Worm (Caenorhabditis elegans): ENCODE measurements around the gene C44B11.1.
A peak's percentile ranks its signal among the peaks of the same experiment; 100 is the strongest.

Gene C44B11.1

ce11 chrIII:3154968-3155367 lies at the start of gene C44B11.1:
TSS of gene C44B11.1 (plus strand) at chrIII:3155268.
- no peak for TF ChIP-seq hlh-12 (tag; optimal IDR thresholded peaks at IDR 0.05)
- TF ChIP-seq F22D6.2 (tag; optimal IDR thresholded peaks at IDR 0.05): no peak
- TF ChIP-seq pha-4 (tag; optimal IDR thresholded peaks at IDR 0.05): no peak
- no peak for TF ChIP-seq aptf-3 (GFP tag; IDR thresholded peaks at IDR 0.05)
- no peak for TF ChIP-seq lin-54 (GFP tag; optimal IDR thresholded peaks at IDR 0.05)
- TF ChIP-seq madf-8 (GFP tag; conservative IDR thresholded peaks at IDR 0.05): no peak
- TF ChIP-seq C06A6.2 (GFP tag; conservative IDR thresholded peaks at IDR 0.05): no peak
- TF ChIP-seq ceh-79 (tag; optimal IDR thresholded peaks at IDR 0.05): no peak
- TF ChIP-seq ZK185.1 (tag; optimal IDR thresholded peaks at IDR 0.05; ENCODE audit: poor library complexity, severe bottlenecking): no peak
- no peak for TF ChIP-seq F10E7.11 (tag; optimal IDR thresholded peaks at IDR 0.05)
- TF ChIP-seq lsy-27 (tag; optimal IDR thresholded peaks at IDR 0.05; ENCODE audit: borderline replicate concordance, insufficient read depth): no peak
- TF ChIP-seq nhr-80 (tag; optimal IDR thresholded peaks at IDR 0.05): no peak
- no peak for TF ChIP-seq snpc-4 (GFP tag; optimal IDR thresholded peaks at IDR 0.05)
- no peak for TF ChIP-seq snpc-4 (tag; optimal IDR thresholded peaks at IDR 0.05)
- TF ChIP-seq nhr-90 (tag; optimal IDR thresholded peaks at IDR 0.05): no peak
- TF ChIP-seq mel-28 (tag; optimal IDR thresholded peaks at IDR 0.05; ENCODE audit: borderline replicate concordance): no peak
- no peak for TF ChIP-seq F37B4.10 (GFP tag; IDR thresholded peaks at IDR 0.05)
- no peak for TF ChIP-seq let-607 (tag; optimal IDR thresholded peaks at IDR 0.05)

- TF ChIP-seq tbp1 (GFP tag; optimal IDR thresholded peaks at IDR 0.05): peak; percentile 78
- peak; percentile 28 for TF ChIP-seq rpc-1 (optimal IDR thresholded peaks at IDR 0.05)
- peak; percentile 63 for TF ChIP-seq rpc-1 (tag; optimal IDR thresholded peaks at IDR 0.05)
- TF ChIP-seq mxl-1 (tag; optimal IDR thresholded peaks at IDR 0.05): no peak
- TF ChIP-seq let-526 (GFP tag; IDR thresholded peaks at IDR 0.05): no peak
- TF ChIP-seq F22D6.2 (tag; optimal IDR thresholded peaks at IDR 0.05): no peak
- TF ChIP-seq Y53F4B.3 (GFP tag; IDR thresholded peaks at IDR 0.05): no peak
- TF ChIP-seq attf-5 (GFP tag; optimal IDR thresholded peaks at IDR 0.05): no peak
- TF ChIP-seq B0261.1 (tag; optimal IDR thresholded peaks at IDR 0.05): peak; percentile 47
- TF ChIP-seq dpff-1 (tag; optimal IDR thresholded peaks at IDR 0.05): no peak
- TF ChIP-seq hrde-1 (tag; optimal IDR thresholded peaks at IDR 0.05; ENCODE audit: borderline replicate concordance): no peak
- TF ChIP-seq F57A8.1 (GFP tag; optimal IDR thresholded peaks at IDR 0.05): no peak
Observed at ce11 chrIII:3106301-3106700, 48.8 kb upstream of the C44B11.1 start.

DNA sequence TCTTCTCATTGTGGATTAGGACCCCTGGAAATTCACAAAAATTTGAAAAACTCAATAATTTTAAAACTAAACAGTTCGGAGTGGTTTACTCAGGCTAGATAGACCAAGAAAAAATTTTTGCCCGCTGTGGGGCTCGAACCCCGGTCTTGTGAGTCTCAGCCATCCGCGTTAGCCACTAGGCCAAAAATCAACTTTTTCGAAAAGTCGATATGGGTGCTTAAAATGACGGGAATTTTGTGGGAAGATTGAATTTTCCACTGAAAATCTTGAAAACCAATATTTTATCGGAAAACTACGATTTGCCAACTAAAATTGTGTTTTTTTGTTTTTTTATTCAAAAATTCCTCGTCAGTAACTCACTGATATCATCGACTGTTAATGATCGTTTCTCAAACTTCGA lies 47.5 kb upstream of the C44B11.1 start:
- TF ChIP-seq nhr-80 (tag; optimal IDR thresholded peaks at IDR 0.05): no peak
- TF ChIP-seq C17E4.6 (GFP tag; IDR thresholded peaks at IDR 0.05): no peak
- no peak for TF ChIP-seq ceh-58 (GFP tag; IDR thresholded peaks at IDR 0.05)
- no peak for TF ChIP-seq dpff-1 (tag; optimal IDR thresholded peaks at IDR 0.05)
- TF ChIP-seq ceh-100 (GFP tag; IDR thresholded peaks at IDR 0.05): no peak
- no peak for TF ChIP-seq madf-8 (GFP tag; conservative IDR thresholded peaks at IDR 0.05)
- TF ChIP-seq B0019.2 (GFP tag; conservative IDR thresholded peaks at IDR 0.05): no peak
- TF ChIP-seq hmg-1.2 (GFP tag; IDR thresholded peaks at IDR 0.05): peak; percentile 20; the same call in 1 of the 2 replicates
- no peak for TF ChIP-seq ztf-26 (tag; optimal IDR thresholded peaks at IDR 0.05)
- TF ChIP-seq tbp1 (GFP tag; optimal IDR thresholded peaks at IDR 0.05): peak; percentile 85
- TF ChIP-seq B0261.1 (tag; optimal IDR thresholded peaks at IDR 0.05): peak; percentile 61
- TF ChIP-seq rpc-1 (optimal IDR thresholded peaks at IDR 0.05): peak; percentile 44
- TF ChIP-seq rpc-1 (tag; optimal IDR thresholded peaks at IDR 0.05): peak; percentile 66
- no peak for TF ChIP-seq F37B4.10 (GFP tag; IDR thresholded peaks at IDR 0.05)
- no peak for TF ChIP-seq die-1 (tag; optimal IDR thresholded peaks at IDR 0.05)
- TF ChIP-seq snpc-4 (GFP tag; optimal IDR thresholded peaks at IDR 0.05): no peak
- TF ChIP-seq snpc-4 (tag; optimal IDR thresholded peaks at IDR 0.05): no peak
- TF ChIP-seq lin-26 (GFP tag; IDR thresholded peaks at IDR 0.05): peak; percentile 49; the same call in 1 of the 2 replicates
- no peak for TF ChIP-seq sdz-38 (tag; optimal IDR thresholded peaks at IDR 0.05)
- peak; percentile 22 for TF ChIP-seq lsl-1 (GFP tag; optimal IDR thresholded peaks at IDR 0.05)
- TF ChIP-seq ama-1 (optimal IDR thresholded peaks at IDR 0.05): no peak
- TF ChIP-seq ama-1 (GFP tag; optimal IDR thresholded peaks at IDR 0.05): no peak
- TF ChIP-seq nhr-179 (tag; optimal IDR thresholded peaks at IDR 0.05): no peak
- peak; percentile 38; the same call in 1 of the 2 replicates for TF ChIP-seq F33H1.4 (GFP tag; IDR thresholded peaks at IDR 0.05)
- no peak for TF ChIP-seq madf-3 (GFP tag; IDR thresholded peaks at IDR 0.05)
- no peak for TF ChIP-seq mes-4 (tag; optimal IDR thresholded peaks at IDR 0.05)
- peak; percentile 23; the same call in 1 of the 2 replicates for TF ChIP-seq madf-6 (GFP tag; IDR thresholded peaks at IDR 0.05)
- TF ChIP-seq cebp-2 (GFP tag; IDR thresholded peaks at IDR 0.05): no peak

Measured in whole organism, young adult.